Fruit fly (Drosophila melanogaster) whole organism, wandering third instar larva: Measurements from ENCODE around the gene Pdhb.

Experiments used
- CG32264 ChIP-seq: fragments of 200-800 bp; sonication (Bioruptor generic); optimal IDR thresholded peaks from 2 replicates; lab custom pipeline; 2016; ENCODE audit warnings: missing biosample characterization, missing genetic modification characterization
- CG9705 ChIP-seq: fragments of 200-800 bp; sonication (Bioruptor generic); optimal IDR thresholded peaks from 2 replicates; lab custom pipeline; 2018; ENCODE audit warnings: missing biosample characterization, mild to moderate bottlenecking, missing genetic modification characterization
- CrebA ChIP-seq: fragments of 200-800 bp; sonication (Bioruptor generic); optimal IDR thresholded peaks from 2 replicates; lab custom pipeline; 2016; ENCODE audit warnings: missing biosample characterization, mild to moderate bottlenecking, missing genetic modification characterization, borderline replicate concordance
- Dfd ChIP-seq: fragments of >200 bp; optimal IDR thresholded peaks from 2 replicates; lab custom pipeline; 2017; ENCODE audit warnings: missing biosample characterization, missing genetic modification characterization
- Dif ChIP-seq: fragments of 200-275, 200-300 bp; sonication (Bioruptor generic); optimal IDR thresholded peaks from 2 replicates; lab custom pipeline; 2018; ENCODE audit warnings: missing biosample characterization, missing genetic modification characterization; ENCODE audit not compliant: partially characterized antibody
- HLH106 ChIP-seq: fragments of 200-800 bp; optimal IDR thresholded peaks from 3 replicates; lab custom pipeline; 2019; ENCODE audit warnings: missing biosample characterization, mild to moderate bottlenecking, missing genetic modification characterization, moderate library complexity
- Hnf4 ChIP-seq: fragments of 200-800 bp; sonication (Bioruptor generic); optimal IDR thresholded peaks from 2 replicates; lab custom pipeline; 2016; ENCODE audit warnings: missing biosample characterization, mild to moderate bottlenecking, missing genetic modification characterization
- Hr83 ChIP-seq: fragments of 200-300 bp; sonication (Bioruptor generic); optimal IDR thresholded peaks from 2 replicates; lab custom pipeline; 2016; ENCODE audit warnings: missing biosample characterization, mild to moderate bottlenecking, missing genetic modification characterization, moderate library complexity; ENCODE audit not compliant: poor library complexity, severe bottlenecking
- Jra ChIP-seq: sonication (Bioruptor generic); optimal IDR thresholded peaks from 2 replicates; lab custom pipeline; 2016; ENCODE audit warnings: missing biosample characterization, missing genetic modification characterization
- Mio ChIP-seq: sonication (Bioruptor generic); optimal IDR thresholded peaks from 2 replicates; lab custom pipeline; 2016; ENCODE audit warnings: missing biosample characterization, missing genetic modification characterization
- Myc ChIP-seq: fragments of >200 bp; optimal IDR thresholded peaks from 2 replicates; lab custom pipeline; 2017
- N ChIP-seq: fragments of >200 bp; optimal IDR thresholded peaks from 2 replicates; lab custom pipeline; 2018; ENCODE audit warnings: missing biosample characterization, missing external identifiers, missing genetic modification characterization
- OdsH ChIP-seq: fragments of 200-800 bp; sonication (Bioruptor generic); optimal IDR thresholded peaks from 2 replicates; lab custom pipeline; 2016; ENCODE audit warnings: missing biosample characterization, mild to moderate bottlenecking, missing genetic modification characterization
- Rel ChIP-seq, 2 experiments: fragments of 200-800 bp; sonication (Bioruptor generic) in 1 of 2; optimal IDR thresholded peaks; 2 replicates in 1 of 2; 3 replicates in 1 of 2; lab custom pipeline; 2016 to 2019; ENCODE audit warnings: mild to moderate bottlenecking in 2 of 2, missing biosample characterization in 2 of 2, missing genetic modification characterization in 2 of 2, moderate library complexity in 1 of 2
- Sp1 ChIP-seq: fragments of 200-800 bp; sonication (Bioruptor generic); optimal IDR thresholded peaks from 3 replicates; lab custom pipeline; 2019; ENCODE audit warnings: missing biosample characterization, mild to moderate bottlenecking, missing genetic modification characterization, moderate library complexity
- Vsx2 ChIP-seq: fragments of 200-300, 225-300 bp; sonication (Bioruptor generic); optimal IDR thresholded peaks from 2 replicates; lab custom pipeline; 2018; ENCODE audit warnings: missing biosample characterization, missing genetic modification characterization; ENCODE audit not compliant: partially characterized antibody
- br ChIP-seq: fragments of 200-800 bp; sonication (Bioruptor generic); optimal IDR thresholded peaks from 2 replicates; lab custom pipeline; 2016; ENCODE audit warnings: missing biosample characterization, missing genetic modification characterization
- brk ChIP-seq: fragments of 200-800 bp; sonication (Bioruptor generic); optimal IDR thresholded peaks from 2 replicates; lab custom pipeline; 2016; ENCODE audit warnings: missing biosample characterization, mild to moderate bottlenecking, missing genetic modification characterization
- dl ChIP-seq, 2 experiments: fragments of 175-275, 200-275 bp in 1 of 2; fragments of 200-275 bp in 1 of 2; sonication (Bioruptor generic); optimal IDR thresholded peaks; lab custom pipeline; 2018; ENCODE audit warnings: mild to moderate bottlenecking in 2 of 2, missing biosample characterization in 2 of 2, missing genetic modification characterization in 2 of 2, moderate library complexity in 2 of 2; ENCODE audit not compliant: partially characterized antibody in 2 of 2, insufficient read depth in 1 of 2
- dmrt93B ChIP-seq: fragments of 200-800 bp; sonication (Bioruptor generic); optimal IDR thresholded peaks from 2 replicates; lab custom pipeline; 2018; ENCODE audit warnings: missing biosample characterization, mild to moderate bottlenecking, missing genetic modification characterization
- dsf ChIP-seq: sonication (Bioruptor generic); optimal IDR thresholded peaks from 2 replicates; lab custom pipeline; 2016; ENCODE audit warnings: missing biosample characterization, missing genetic modification characterization, borderline replicate concordance
- ey ChIP-seq: fragments of 200-800 bp; sonication (Bioruptor generic); optimal IDR thresholded peaks from 2 replicates; lab custom pipeline; 2016; ENCODE audit warnings: missing biosample characterization, missing genetic modification characterization
- foxo ChIP-seq, 2 experiments: fragments of 200-800 bp; sonication (Bioruptor generic); optimal IDR thresholded peaks; 2 replicates in 1 of 2; 3 replicates in 1 of 2; lab custom pipeline; 2016 to 2017; ENCODE audit warnings: missing biosample characterization in 2 of 2, missing genetic modification characterization in 2 of 2
- fru ChIP-seq: fragments of 200-800 bp; sonication (Bioruptor generic); optimal IDR thresholded peaks from 3 replicates; lab custom pipeline; 2016; ENCODE audit warnings: missing biosample characterization, mild to moderate bottlenecking, missing genetic modification characterization
- h ChIP-seq: fragments of 200-800 bp; sonication (Bioruptor generic); optimal IDR thresholded peaks from 3 replicates; lab custom pipeline; 2016; ENCODE audit warnings: missing biosample characterization, mild to moderate bottlenecking, missing genetic modification characterization
- lola ChIP-seq: fragments of >200 bp; optimal IDR thresholded peaks from 2 replicates; lab custom pipeline; 2017; ENCODE audit warnings: missing biosample characterization, missing genetic modification characterization
- pan ChIP-seq: fragments of >200 bp; optimal IDR thresholded peaks from 2 replicates; lab custom pipeline; 2017
- psq ChIP-seq: fragments of 200-800 bp; sonication (Bioruptor generic); optimal IDR thresholded peaks from 3 replicates; lab custom pipeline; 2017; ENCODE audit warnings: missing biosample characterization, mild to moderate bottlenecking, missing genetic modification characterization, moderate library complexity
- rgr ChIP-seq: fragments of 200-800 bp; sonication (Bioruptor generic); optimal IDR thresholded peaks from 3 replicates; lab custom pipeline; 2016; ENCODE audit warnings: missing biosample characterization, mild to moderate bottlenecking, missing genetic modification characterization
- sage ChIP-seq: fragments of 200-800 bp; sonication (Bioruptor generic); optimal IDR thresholded peaks from 2 replicates; lab custom pipeline; 2016; ENCODE audit warnings: missing biosample characterization, mild to moderate bottlenecking, missing genetic modification characterization
- sv ChIP-seq: fragments of 200-800 bp; sonication (Bioruptor generic); optimal IDR thresholded peaks from 3 replicates; lab custom pipeline; 2016; ENCODE audit warnings: missing biosample characterization, missing genetic modification characterization
- tai ChIP-seq: sonication (Bioruptor generic); optimal IDR thresholded peaks from 2 replicates; lab custom pipeline; 2016; ENCODE audit warnings: missing biosample characterization, missing genetic modification characterization
- usp ChIP-seq: fragments of >200 bp; optimal IDR thresholded peaks from 2 replicates; lab custom pipeline; 2017; ENCODE audit warnings: missing biosample characterization, missing genetic modification characterization

The Pdhb gene

DNA sequence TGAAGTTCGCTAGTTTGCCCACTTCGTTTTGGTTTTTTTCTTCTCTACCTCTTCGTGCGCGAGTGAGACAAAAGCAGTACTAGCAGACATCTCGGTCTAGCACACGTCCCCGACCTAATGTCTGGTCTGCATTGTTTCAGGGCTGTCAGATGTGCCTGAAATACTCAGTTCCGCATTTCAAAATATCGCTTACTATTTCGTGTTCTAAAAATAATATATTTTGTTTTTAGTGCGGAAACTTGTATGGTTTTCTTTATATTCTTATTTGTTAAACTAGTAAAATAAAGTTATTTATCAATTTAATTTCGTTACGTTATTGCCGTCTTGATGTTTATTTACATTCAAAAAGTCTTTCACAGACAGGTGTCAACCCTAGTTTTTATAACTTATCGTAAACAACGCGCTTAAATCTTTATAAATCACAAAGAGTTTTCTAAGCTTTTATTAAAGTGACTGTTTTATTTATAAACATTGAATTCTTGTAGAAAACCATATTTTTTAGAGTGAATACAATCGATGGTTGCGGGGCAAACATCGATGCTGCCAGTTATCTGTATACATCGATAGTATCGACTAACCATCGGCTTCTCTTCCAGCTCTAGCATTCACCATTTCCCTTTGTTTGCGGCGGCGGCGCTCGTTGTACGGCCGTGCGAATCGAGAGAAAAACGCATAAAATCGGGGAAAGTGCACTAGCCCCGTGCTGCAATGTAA, 49.5 kb upstream of the Pdhb start (continued):
- TF ChIP-seq tai (GFP tag; lab: Kevin White, UChicago) = no peak
- TF ChIP-seq Hr83 (GFP tag; lab: Kevin White, UChicago) = peak; percentile 74
- TF ChIP-seq, all 38 proteins: peak for 22

DNA sequence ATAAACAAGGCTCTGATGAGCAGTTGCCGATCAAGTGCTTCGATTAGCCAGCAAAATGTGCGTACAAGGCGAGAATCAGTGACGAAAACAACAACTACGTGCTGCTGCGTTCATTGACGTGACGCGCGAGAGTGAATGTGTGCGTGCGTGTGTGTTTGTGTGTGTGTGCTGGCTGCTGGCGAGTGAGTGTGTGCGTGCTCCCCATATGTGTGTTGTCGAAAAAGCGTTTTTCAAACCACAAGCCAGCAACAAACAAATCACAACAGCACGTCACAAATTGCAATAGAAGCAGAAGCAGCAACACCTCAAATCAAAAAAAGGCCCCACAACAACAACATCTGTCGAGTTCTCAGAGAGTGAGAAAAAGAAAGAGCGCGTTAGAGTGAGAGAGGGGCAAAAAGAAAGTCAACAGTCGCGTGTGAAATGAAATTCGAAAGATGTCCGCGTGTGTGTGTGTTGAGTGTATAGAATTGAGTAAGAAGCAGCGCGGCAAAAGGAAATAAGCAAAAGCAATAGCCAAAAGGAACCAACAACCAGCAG, 48.9 kb upstream of the Pdhb start:
- TF ChIP-seq psq = peak; percentile 45
- peak; percentile 47 for TF ChIP-seq N
- TF ChIP-seq Dif (GFP tag; lab: Kevin White, UChicago) = peak; percentile 71
- TF ChIP-seq Hnf4 (GFP tag; lab: Kevin White, UChicago) = no peak
- TF ChIP-seq dl (GFP tag; optimal IDR thresholded peaks at IDR 0.05; lab: Kevin White, UChicago; ENCODE audit: insufficient read depth in 1 of 2, partially characterized antibody in 2 of 2) = peak in 1 of 2 experiments; percentile 50
- TF ChIP-seq Myc (lab: Kevin White, UChicago) = no peak

DNA sequence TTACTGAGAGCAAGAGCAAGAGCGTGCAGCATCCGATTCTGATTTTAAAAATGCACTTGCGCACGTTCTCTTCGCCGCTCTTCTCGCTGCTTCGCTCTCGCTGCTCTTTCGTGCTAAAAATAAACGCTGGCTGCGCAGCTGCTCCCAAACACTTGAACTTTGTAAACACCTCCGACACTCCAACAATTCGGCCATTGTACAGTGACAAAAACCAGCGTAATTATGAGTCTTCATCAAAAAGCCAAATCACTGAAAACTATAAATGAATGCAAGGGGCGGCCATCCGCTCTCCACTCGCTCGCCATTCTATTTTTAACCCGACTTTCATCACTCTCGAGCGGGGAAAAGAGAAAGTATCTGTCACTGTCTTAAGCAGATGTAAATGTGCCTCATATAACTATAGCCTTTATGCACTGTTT, 48.2 kb upstream of the Pdhb start:
- TF ChIP-seq h (GFP tag; lab: Kevin White, UChicago) (peak; percentile 32), ey (GFP tag; lab: Kevin White, UChicago) (peak; percentile 5), Jra (GFP tag; lab: Kevin White, UChicago) (no peak), rgr (GFP tag; lab: Kevin White, UChicago) (peak; percentile 34), foxo (GFP tag; optimal IDR thresholded peaks at IDR 0.05; lab: Kevin White, UChicago) (peak in 1 of 2 experiments; percentile 37), Hnf4 (GFP tag; lab: Kevin White, UChicago) (peak; percentile 18), usp (no peak), Dif (GFP tag; lab: Kevin White, UChicago) (peak; percentile 64), dl (GFP tag; optimal IDR thresholded peaks at IDR 0.05; lab: Kevin White, UChicago; ENCODE audit: insufficient read depth in 1 of 2, partially characterized antibody in 2 of 2) (peak in 1 of 2 experiments; percentile 84), fru (peak; percentile 54), br (GFP tag; lab: Kevin White, UChicago) (peak; percentile 57), HLH106 (tag; lab: Kevin White, UChicago) (no peak), OdsH (GFP tag; lab: Kevin White, UChicago) (peak; percentile 10)

DNA sequence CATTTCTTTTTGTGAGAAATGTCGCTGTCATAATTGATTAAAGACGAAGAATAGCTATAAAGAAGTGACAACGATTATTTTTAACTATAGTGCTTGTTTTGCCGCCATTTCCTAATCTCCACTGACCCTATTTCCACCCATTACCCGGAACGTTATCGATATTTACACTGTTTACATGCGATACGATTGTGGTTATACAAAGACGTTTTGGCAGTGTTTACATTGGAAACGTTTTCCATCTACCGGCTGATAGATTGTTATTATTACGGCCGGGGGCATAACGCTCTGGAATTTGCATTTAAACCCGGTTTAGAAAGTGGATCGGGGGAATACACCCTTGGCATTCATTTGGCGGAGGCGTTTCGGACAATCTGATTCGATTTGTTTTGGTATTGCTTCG, 46.6 kb upstream of the Pdhb start:
- no peak for TF ChIP-seq CG9705 (GFP tag; lab: Kevin White, UChicago)
- TF ChIP-seq ey (GFP tag; lab: Kevin White, UChicago) = no peak
- no peak for TF ChIP-seq psq
- no peak for TF ChIP-seq brk (GFP tag; lab: Kevin White, UChicago)
- no peak for TF ChIP-seq sage (GFP tag; lab: Kevin White, UChicago)
- TF ChIP-seq dmrt93B (GFP tag; lab: Kevin White, UChicago) = no peak
- no peak for TF ChIP-seq Mio (GFP tag; lab: Kevin White, UChicago)
- TF ChIP-seq HLH106 (tag; lab: Kevin White, UChicago) = no peak
- no peak for TF ChIP-seq CG32264 (GFP tag; lab: Kevin White, UChicago)
- TF ChIP-seq Rel (GFP tag; optimal IDR thresholded peaks at IDR 0.05; lab: Kevin White, UChicago) = no peak
- TF ChIP-seq Rel (tag; optimal IDR thresholded peaks at IDR 0.05; lab: Kevin White, UChicago) = no peak
- TF ChIP-seq Sp1 (GFP tag; lab: Kevin White, UChicago) = no peak

DNA sequence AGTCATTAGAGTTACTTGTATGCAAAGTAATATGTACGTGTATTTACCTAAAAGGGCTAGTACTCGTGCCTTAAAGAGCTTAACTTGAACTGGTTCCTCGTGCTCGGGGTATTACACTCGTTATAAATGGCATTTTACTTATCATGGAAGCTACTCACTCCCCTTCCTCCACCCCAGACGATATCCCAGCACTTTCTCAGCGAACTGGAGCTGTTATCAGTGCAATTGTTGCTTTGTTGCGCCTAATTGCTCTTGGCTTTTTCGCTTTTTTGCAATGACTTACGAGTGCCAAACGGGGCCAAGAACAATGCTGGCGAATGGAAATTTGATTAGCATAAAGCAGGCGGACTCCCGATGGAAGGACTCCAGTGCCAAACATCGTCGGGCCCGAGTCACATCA, 45.8 kb upstream of the Pdhb start:
- peak; percentile 28 for TF ChIP-seq fru
- no peak for TF ChIP-seq CrebA
- TF ChIP-seq Sp1 (GFP tag; lab: Kevin White, UChicago) = peak; percentile 9
- no peak for TF ChIP-seq dsf (GFP tag; lab: Kevin White, UChicago)
- no peak for TF ChIP-seq Vsx2 (GFP tag; lab: Kevin White, UChicago)
- no peak for TF ChIP-seq CG9705 (GFP tag; lab: Kevin White, UChicago)
- no peak for TF ChIP-seq rgr (GFP tag; lab: Kevin White, UChicago)
- no peak for TF ChIP-seq sv (GFP tag; lab: Kevin White, UChicago)
- TF ChIP-seq dmrt93B (GFP tag; lab: Kevin White, UChicago) = no peak
- no peak for TF ChIP-seq brk (GFP tag; lab: Kevin White, UChicago)
- no peak for TF ChIP-seq Rel (GFP tag; optimal IDR thresholded peaks at IDR 0.05; lab: Kevin White, UChicago)
- peak; percentile 29 for TF ChIP-seq Rel (tag; optimal IDR thresholded peaks at IDR 0.05; lab: Kevin White, UChicago)
- TF ChIP-seq foxo (GFP tag; optimal IDR thresholded peaks at IDR 0.05; lab: Kevin White, UChicago) = no peak
- no peak for TF ChIP-seq Dfd (GFP tag; lab: Kevin White, UChicago)
- TF ChIP-seq Hnf4 (GFP tag; lab: Kevin White, UChicago) = no peak
- TF ChIP-seq Hr83 (GFP tag; lab: Kevin White, UChicago) = no peak
- TF ChIP-seq lola (GFP tag; lab: Kevin White, UChicago) = no peak
- TF ChIP-seq N = no peak
- no peak for TF ChIP-seq pan
- TF ChIP-seq Dif (GFP tag; lab: Kevin White, UChicago) = no peak
- TF ChIP-seq h (GFP tag; lab: Kevin White, UChicago) = peak; percentile 34
- TF ChIP-seq dl (GFP tag; optimal IDR thresholded peaks at IDR 0.05; lab: Kevin White, UChicago; ENCODE audit: insufficient read depth in 1 of 2, partially characterized antibody in 2 of 2) = no peak
